Worm (Caenorhabditis elegans): ENCODE results near the gene tsp-18.
A peak's percentile ranks its signal among the peaks of the same experiment; 100 is the strongest.

Gene tsp-18

ce11 chrII:5904252-5904651 is at the start of gene tsp-18:
Gene tsp-18, plus strand, starts transcription at chrII:5904552.
- TF ChIP-seq nhr-6 (tag; optimal IDR thresholded peaks at IDR 0.05) (no peak), sma-3 (GFP tag; optimal IDR thresholded peaks at IDR 0.05) (no peak), alr-1 (tag; optimal IDR thresholded peaks at IDR 0.05) (no peak), unc-62 (GFP tag; optimal IDR thresholded peaks at IDR 0.05) (no peak), nhr-10 (tag; optimal IDR thresholded peaks at IDR 0.05) (no peak), nhr-77 (tag; optimal IDR thresholded peaks at IDR 0.05) (no peak), aly-2 (tag; optimal IDR thresholded peaks at IDR 0.05) (no peak), nhr-25 (tag; optimal IDR thresholded peaks at IDR 0.05) (no peak), elt-1 (tag; optimal IDR thresholded peaks at IDR 0.05) (no peak), ceh-82 (tag; optimal IDR thresholded peaks at IDR 0.05) (no peak), C34F6.9 (tag; optimal IDR thresholded peaks at IDR 0.05) (no peak), mdl-1 (tag; optimal IDR thresholded peaks at IDR 0.05) (no peak), sma-9 (GFP tag; optimal IDR thresholded peaks at IDR 0.05) (no peak), sma-9 (tag; optimal IDR thresholded peaks at IDR 0.05) (no peak), mab-5 (tag; optimal IDR thresholded peaks at IDR 0.05) (no peak), gmeb-1 (tag; optimal IDR thresholded peaks at IDR 0.05) (no peak), lin-39 (tag; optimal IDR thresholded peaks at IDR 0.05) (no peak), ama-1 (optimal IDR thresholded peaks at IDR 0.05) (no peak), nhr-129 (tag; optimal IDR thresholded peaks at IDR 0.05) (no peak), ztf-11 (tag; optimal IDR thresholded peaks at IDR 0.05) (no peak)

- no peak for TF ChIP-seq unc-39 (tag; optimal IDR thresholded peaks at IDR 0.05)
- no peak for TF ChIP-seq snpc-4 (tag; optimal IDR thresholded peaks at IDR 0.05)
- TF ChIP-seq ztf-1 (GFP tag; conservative IDR thresholded peaks at IDR 0.05) = no peak
- TF ChIP-seq zag-1 (tag; optimal IDR thresholded peaks at IDR 0.05) = no peak
- TF ChIP-seq lin-11 (tag; optimal IDR thresholded peaks at IDR 0.05) = no peak
- TF ChIP-seq ceh-82 (tag; optimal IDR thresholded peaks at IDR 0.05) = no peak
- TF ChIP-seq lin-39 (tag; optimal IDR thresholded peaks at IDR 0.05) = no peak
- no peak for TF ChIP-seq skn-1 (tag; optimal IDR thresholded peaks at IDR 0.05)
- no peak for TF ChIP-seq nhr-129 (tag; optimal IDR thresholded peaks at IDR 0.05)
- TF ChIP-seq dmd-4 (tag; optimal IDR thresholded peaks at IDR 0.05) = no peak
- TF ChIP-seq sem-4 (tag; optimal IDR thresholded peaks at IDR 0.05) = no peak
- no peak for TF ChIP-seq alr-1 (tag; optimal IDR thresholded peaks at IDR 0.05)
- TF ChIP-seq unc-62 (GFP tag; optimal IDR thresholded peaks at IDR 0.05) = no peak
- TF ChIP-seq R02D3.7 (tag; optimal IDR thresholded peaks at IDR 0.05) = no peak
Observed at ce11 chrII:5858322-5858721, 46.0 kb upstream of the tsp-18 start, which contains the start of gene F55C12.4. Gene F55C12.4, minus strand, starts transcription at chrII:5858422.

- TF ChIP-seq nhr-25 (tag; optimal IDR thresholded peaks at IDR 0.05) = no peak
- TF ChIP-seq blmp-1 (tag; optimal IDR thresholded peaks at IDR 0.05; ENCODE audit: insufficient read depth) = no peak
- no peak for TF ChIP-seq Y55F3AM.14 (GFP tag; optimal IDR thresholded peaks at IDR 0.05)
- no peak for TF ChIP-seq aly-2 (tag; optimal IDR thresholded peaks at IDR 0.05)
- no peak for TF ChIP-seq unc-55 (GFP tag; optimal IDR thresholded peaks at IDR 0.05)
Observed at ce11 chrII:5860621-5861020, 43.7 kb upstream of the tsp-18 start.

ce11 chrII:5863893-5864292 is 40.5 kb upstream of the tsp-18 start, which contains the start of gene tag-234:
Gene tag-234, plus strand, starts transcription at chrII:5864193.
- TF ChIP-seq nhr-129 (tag; optimal IDR thresholded peaks at IDR 0.05) = no peak
- peak; percentile 50 for TF ChIP-seq fos-1 (tag; optimal IDR thresholded peaks at IDR 0.05)

- TF ChIP-seq ceh-82 (tag; optimal IDR thresholded peaks at IDR 0.05) (no peak), fos-1 (tag; optimal IDR thresholded peaks at IDR 0.05) (peak; percentile 89)
Observed at ce11 chrII:5865405-5866308, 38.7 kb upstream of the tsp-18 start, which contains the start of gene F55C12.19. Gene F55C12.19, plus strand, starts transcription at chrII:5866139.

Measured in whole organism, L2 larva.